Fruit fly (Drosophila melanogaster) whole organism: ENCODE results near the gene RanGAP.

Experiments used
- pan ChIP-seq: fragments of >200 bp; optimal IDR thresholded peaks from 2 replicates; lab custom pipeline; 2017
- psq ChIP-seq: fragments of >200 bp; optimal IDR thresholded peaks from 2 replicates; lab custom pipeline; 2017

- TF ChIP-seq psq (lab: Kevin White, UChicago) (no peak), pan (lab: Kevin White, UChicago) (no peak)
These were observed 16.7 kb upstream of the RanGAP start for dm6 chr2L:19425105-19425504.
